Fruit fly (Drosophila melanogaster) whole organism, embryonic: ENCODE results near the gene CG46042.

Experiments
- Adf1 ChIP-seq: fragments of 200-800 bp; sonication (Bioruptor generic); IDR thresholded peaks from 2 replicates; pipeline ENCODE4 v1.3.6; 2022; ENCODE audit warnings: missing biosample characterization, missing genetic modification characterization
- CG11723 ChIP-seq: fragments of 200-800 bp; sonication (Bioruptor generic); optimal IDR thresholded peaks from 2 replicates; lab custom pipeline; 2017; ENCODE audit warnings: missing biosample characterization, mild to moderate bottlenecking, missing genetic modification characterization
- CG12236 ChIP-seq: fragments of 200-800 bp; sonication (Bioruptor generic); optimal IDR thresholded peaks from 2 replicates; lab custom pipeline; 2016; ENCODE audit warnings: missing biosample characterization, missing genetic modification characterization
- CG12659 ChIP-seq: fragments of 200-800 bp; sonication (Bioruptor generic); optimal IDR thresholded peaks from 3 replicates; lab custom pipeline; 2017; ENCODE audit warnings: mild to moderate bottlenecking, missing biosample characterization, missing genetic modification reagents, missing genetic modification characterization
- CG12769 ChIP-seq: fragments of 200-800 bp; sonication (Bioruptor generic); optimal IDR thresholded peaks from 2 replicates; lab custom pipeline; 2019; ENCODE audit warnings: missing biosample characterization, mild to moderate bottlenecking, missing genetic modification characterization, moderate library complexity
- CG13287 ChIP-seq: fragments of 200-800 bp; sonication (Bioruptor generic); IDR thresholded peaks from 2 replicates; pipeline ENCODE4 v1.3.6; 2022; ENCODE audit warnings: missing biosample characterization, missing genetic modification characterization; ENCODE audit not compliant: partially characterized antibody
- CG14710 ChIP-seq: fragments of 200-800 bp; sonication (Bioruptor generic); optimal IDR thresholded peaks from 3 replicates; lab custom pipeline; 2019; ENCODE audit warnings: missing biosample characterization, mild to moderate bottlenecking, missing genetic modification characterization, moderate library complexity
- CG14860 ChIP-seq: fragments of 200-800 bp; sonication (Bioruptor generic); IDR thresholded peaks from 3 replicates; pipeline ENCODE4 v1.3.6; 2022; ENCODE audit warnings: missing biosample characterization, missing genetic modification characterization; ENCODE audit not compliant: partially characterized antibody
- CG15073 ChIP-seq: fragments of 200-800 bp; sonication (Bioruptor generic); optimal IDR thresholded peaks from 2 replicates; lab custom pipeline; 2016; ENCODE audit warnings: missing biosample characterization, missing genetic modification characterization
- CG15514 ChIP-seq: fragments of 200-800 bp; sonication (Bioruptor generic); optimal IDR thresholded peaks from 3 replicates; lab custom pipeline; 2017; ENCODE audit warnings: missing biosample characterization, missing genetic modification characterization, mild to moderate bottlenecking, moderate library complexity, missing genetic modification reagents
- CG16863 ChIP-seq: fragments of 200-800 bp; sonication (Bioruptor generic); optimal IDR thresholded peaks from 3 replicates; lab custom pipeline; 2016; ENCODE audit warnings: missing biosample characterization, missing genetic modification characterization
- CG34376 ChIP-seq: fragments of 200-800 bp; sonication (Bioruptor generic); optimal IDR thresholded peaks from 2 replicates; lab custom pipeline; 2018; ENCODE audit warnings: missing biosample characterization, mild to moderate bottlenecking, missing genetic modification characterization
- CG6654 ChIP-seq: fragments of 200-800 bp; sonication (Bioruptor generic); optimal IDR thresholded peaks from 2 replicates; lab custom pipeline; 2017; ENCODE audit warnings: missing biosample characterization, mild to moderate bottlenecking, missing genetic modification characterization
- CG8281 ChIP-seq: fragments of 200-800 bp; sonication (Bioruptor generic); optimal IDR thresholded peaks from 2 replicates; lab custom pipeline; 2018; ENCODE audit warnings: missing biosample characterization, mild to moderate bottlenecking, missing genetic modification characterization, moderate library complexity
- CG8290 ChIP-seq, 3 experiments: fragments of 200-800 bp; sonication (Bioruptor generic); optimal IDR thresholded peaks; 2 replicates each; lab custom pipeline; 2016 to 2019; ENCODE audit warnings: missing biosample characterization in 3 of 3, missing genetic modification characterization in 3 of 3, mild to moderate bottlenecking in 2 of 3, moderate library complexity in 1 of 3
- CG8388 ChIP-seq: fragments of 200-800 bp; sonication (Bioruptor generic); optimal IDR thresholded peaks from 2 replicates; lab custom pipeline; 2019; ENCODE audit warnings: missing biosample characterization, mild to moderate bottlenecking, missing genetic modification characterization, moderate library complexity
- CG9609 ChIP-seq: fragments of 200-800 bp; sonication (Bioruptor generic); optimal IDR thresholded peaks from 3 replicates; lab custom pipeline; 2016; ENCODE audit warnings: missing biosample characterization, missing genetic modification characterization
- Dref ChIP-seq: fragments of 200-800 bp; sonication (Bioruptor generic); IDR thresholded peaks from 2 replicates; pipeline ENCODE4 v1.3.6; 2022; ENCODE audit warnings: missing biosample characterization, missing genetic modification characterization
- Fer1 ChIP-seq: fragments of 200-800 bp; sonication (Bioruptor generic); optimal IDR thresholded peaks from 2 replicates; lab custom pipeline; 2017; ENCODE audit warnings: missing biosample characterization, mild to moderate bottlenecking, missing genetic modification characterization
- HHEX ChIP-seq: fragments of 200-800 bp; sonication (Bioruptor generic); optimal IDR thresholded peaks from 3 replicates; lab custom pipeline; 2017; ENCODE audit warnings: missing biosample characterization, mild to moderate bottlenecking, missing genetic modification characterization, missing genetic modification reagents
- Hmx ChIP-seq: fragments of 200-800 bp; sonication (Bioruptor generic); optimal IDR thresholded peaks from 2 replicates; lab custom pipeline; 2016; ENCODE audit warnings: missing biosample characterization, missing genetic modification characterization
- Hr3 ChIP-seq: fragments of 200-800 bp; sonication (Bioruptor generic); optimal IDR thresholded peaks from 3 replicates; lab custom pipeline; 2016; ENCODE audit warnings: missing biosample characterization, missing genetic modification characterization
- Kr ChIP-seq: fragments of 200-800 bp; sonication (Bioruptor generic); optimal IDR thresholded peaks from 2 replicates; lab custom pipeline; 2017; ENCODE audit warnings: missing biosample characterization, mild to moderate bottlenecking, missing genetic modification characterization
- Pdp1 ChIP-seq, 2 experiments: fragments of 200-800 bp; sonication (Bioruptor generic); optimal IDR thresholded peaks; 3 replicates each; lab custom pipeline; 2016; ENCODE audit warnings: missing biosample characterization in 2 of 2, missing genetic modification characterization in 2 of 2, mild to moderate bottlenecking in 1 of 2, moderate library complexity in 1 of 2
- Taf1 ChIP-seq: fragments of 200-800 bp; sonication (Bioruptor generic); IDR thresholded peaks from 2 replicates; pipeline ENCODE4 v1.3.6; 2022; ENCODE audit warnings: missing biosample characterization, missing genetic modification characterization
- Tbp ChIP-seq: fragments of >200 bp; optimal IDR thresholded peaks from 2 replicates; lab custom pipeline; 2018; ENCODE audit warnings: missing biosample characterization, missing genetic modification characterization
- ab ChIP-seq: fragments of 200-800 bp; sonication (Bioruptor generic); optimal IDR thresholded peaks from 2 replicates; lab custom pipeline; 2016; ENCODE audit warnings: missing biosample characterization, missing genetic modification characterization
- al ChIP-seq: fragments of 200-800 bp; sonication (Bioruptor generic); IDR thresholded peaks from 2 replicates; pipeline ENCODE4 v1.3.6; 2022; ENCODE audit warnings: missing biosample characterization, missing genetic modification characterization
- bowl ChIP-seq: fragments of 200-800 bp; sonication (Bioruptor generic); IDR thresholded peaks from 2 replicates; pipeline ENCODE4 v1.3.6; 2022; ENCODE audit warnings: missing biosample characterization, missing genetic modification characterization
- chinmo ChIP-seq: fragments of 200-800 bp; sonication (Bioruptor generic); IDR thresholded peaks from 4 replicates; pipeline ENCODE4 v1.3.6; 2022; ENCODE audit warnings: missing biosample characterization, missing genetic modification characterization; ENCODE audit not compliant: partially characterized antibody
- crc ChIP-seq: fragments of 200-800 bp; sonication (Bioruptor generic); optimal IDR thresholded peaks from 2 replicates; lab custom pipeline; 2016; ENCODE audit warnings: missing biosample characterization, missing genetic modification characterization
- cwo ChIP-seq: fragments of 200-800 bp; sonication (Bioruptor generic); optimal IDR thresholded peaks from 3 replicates; lab custom pipeline; 2017; ENCODE audit warnings: missing biosample characterization, missing genetic modification characterization, mild to moderate bottlenecking, moderate library complexity, missing genetic modification reagents
- danr ChIP-seq: fragments of 200-800 bp; sonication (Bioruptor generic); IDR thresholded peaks from 2 replicates; pipeline ENCODE4 v1.3.6; 2022; ENCODE audit warnings: missing biosample characterization, missing genetic modification characterization
- disco-r ChIP-seq: fragments of 200-800 bp; sonication (Bioruptor generic); optimal IDR thresholded peaks from 2 replicates; lab custom pipeline; 2016; ENCODE audit warnings: missing biosample characterization, missing genetic modification characterization
- dm ChIP-seq: fragments of 200-800 bp; sonication (Bioruptor generic); optimal IDR thresholded peaks from 3 replicates; lab custom pipeline; 2016; ENCODE audit warnings: missing biosample characterization, missing genetic modification characterization
- dysf ChIP-seq: fragments of 200-800 bp; sonication (Bioruptor generic); IDR thresholded peaks from 3 replicates; pipeline ENCODE4 v1.3.6; 2022; ENCODE audit warnings: missing biosample characterization, missing genetic modification characterization
- eve ChIP-seq, 2 experiments: fragments of >200 bp; optimal IDR thresholded peaks; 2 replicates each; lab custom pipeline; 2017; ENCODE audit warnings: missing biosample characterization in 2 of 2, missing genetic modification characterization in 2 of 2
- ewg ChIP-seq: fragments of 200-800 bp; sonication (Bioruptor generic); optimal IDR thresholded peaks from 3 replicates; lab custom pipeline; 2017; ENCODE audit warnings: mild to moderate bottlenecking, missing biosample characterization, missing genetic modification reagents, missing genetic modification characterization
- fd102C ChIP-seq: fragments of 200-800 bp; sonication (Bioruptor generic); optimal IDR thresholded peaks from 2 replicates; lab custom pipeline; 2018; ENCODE audit warnings: missing biosample characterization, mild to moderate bottlenecking, missing genetic modification characterization, moderate library complexity
- grn ChIP-seq: fragments of 200-800 bp; sonication (Bioruptor generic); optimal IDR thresholded peaks from 3 replicates; lab custom pipeline; 2017; ENCODE audit warnings: missing biosample characterization, missing genetic modification characterization
- knrl ChIP-seq: fragments of 200-800 bp; sonication (Bioruptor generic); IDR thresholded peaks from 3 replicates; pipeline ENCODE4 v1.3.6; 2022; ENCODE audit warnings: missing biosample characterization, missing genetic modification characterization; ENCODE audit not compliant: partially characterized antibody
- luna ChIP-seq: fragments of 200-800 bp; sonication (Bioruptor generic); optimal IDR thresholded peaks from 2 replicates; lab custom pipeline; 2016; ENCODE audit warnings: missing biosample characterization, missing genetic modification characterization
- onecut ChIP-seq: fragments of 200-800 bp; sonication (Bioruptor generic); IDR thresholded peaks from 2 replicates; pipeline ENCODE4 v1.3.6; 2022; ENCODE audit warnings: missing biosample characterization, missing genetic modification characterization
- p53 ChIP-seq: fragments of 200-800 bp; sonication (Bioruptor generic); optimal IDR thresholded peaks from 2 replicates; lab custom pipeline; 2016; ENCODE audit warnings: missing biosample characterization, missing genetic modification characterization
- pb ChIP-seq: fragments of 200-800 bp; sonication (Bioruptor generic); optimal IDR thresholded peaks from 3 replicates; lab custom pipeline; 2016; ENCODE audit warnings: missing biosample characterization, missing genetic modification characterization
- sc ChIP-seq, 3 experiments: fragments of >200 bp in 2 of 3; fragments of 200-800 bp in 1 of 3; sonication (Bioruptor generic) in 1 of 3; optimal IDR thresholded peaks; 2 replicates in 2 of 3; 3 replicates in 1 of 3; lab custom pipeline; 2017; ENCODE audit warnings: mild to moderate bottlenecking in 1 of 3, missing biosample characterization in 1 of 3, missing genetic modification characterization in 1 of 3, missing genetic modification reagents in 1 of 3
- scrt ChIP-seq: fragments of 200-800 bp; sonication (Bioruptor generic); optimal IDR thresholded peaks from 2 replicates; lab custom pipeline; 2018; ENCODE audit warnings: missing biosample characterization, mild to moderate bottlenecking, missing genetic modification characterization, moderate library complexity
- sob ChIP-seq: fragments of 200-800 bp; sonication (Bioruptor generic); IDR thresholded peaks from 2 replicates; pipeline ENCODE4 v1.3.6; 2022; ENCODE audit warnings: missing biosample characterization, missing genetic modification characterization
- tx ChIP-seq: fragments of 200-800 bp; sonication (Bioruptor generic); optimal IDR thresholded peaks from 2 replicates; lab custom pipeline; 2016; ENCODE audit warnings: missing biosample characterization, missing genetic modification characterization

Gene CG46042

DNA sequence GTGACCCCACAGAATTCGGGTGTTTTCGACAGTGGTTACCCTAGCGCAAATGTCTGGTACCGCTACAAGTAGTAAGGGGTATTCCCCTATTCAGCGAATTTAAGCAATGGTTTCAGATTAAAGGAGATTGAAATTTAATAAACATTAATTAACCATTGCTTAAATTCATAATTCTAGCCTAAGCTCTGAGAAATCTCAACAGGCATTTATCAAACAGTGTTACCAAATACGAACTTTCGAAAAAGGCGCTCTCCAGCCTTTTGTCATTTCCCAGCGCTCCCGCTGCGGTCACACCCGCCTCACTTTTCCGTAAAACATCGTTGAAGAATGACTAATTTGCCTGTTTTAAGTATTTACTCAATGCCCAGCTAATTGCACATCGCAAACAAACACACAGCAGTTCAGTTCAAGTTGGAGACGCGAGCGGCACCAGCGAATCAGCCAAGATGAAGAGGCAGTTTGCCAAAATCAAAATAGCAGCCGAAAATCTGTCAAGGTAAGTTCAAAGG is 37.3 kb downstream of the CG46042 start, which contains the start of the genes Surf6 and RhoGAP92B (continued):
- TF ChIP-seq Fer1, result peak; percentile 79
- peak; percentile 55 for TF ChIP-seq p53 (GFP tag; lab: Kevin White, UChicago)
- no peak for TF ChIP-seq CG15073 (GFP tag; lab: Kevin White, UChicago)
- 0 out of 4 replicates have a peak, but pooled peaks have one; percentile 43 for TF ChIP-seq chinmo
- peak; percentile 40 for TF ChIP-seq ewg (GFP tag; lab: Kevin White, UChicago)
- TF ChIP-seq CG8281 (tag; lab: Kevin White, UChicago), result no peak
- TF ChIP-seq fd102C (GFP tag; lab: Kevin White, UChicago), result no peak
- no peak for TF ChIP-seq Hmx (GFP tag; lab: Kevin White, UChicago)
- no peak for TF ChIP-seq bowl (GFP tag; lab: Robert Waterston, UW)
- TF ChIP-seq al (GFP tag; lab: Robert Waterston, UW), result no peak
- TF ChIP-seq scrt (GFP tag; lab: Kevin White, UChicago), result peak; percentile 56
- TF ChIP-seq crc, result peak; percentile 22
- TF ChIP-seq CG16863 (GFP tag; lab: Kevin White, UChicago), result peak; percentile 40
- TF ChIP-seq onecut, result no peak
- TF ChIP-seq Tbp (GFP tag; lab: Kevin White, UChicago), result peak; percentile 10
- TF ChIP-seq eve (GFP tag; optimal IDR thresholded peaks at IDR 0.05; lab: Kevin White, UChicago), result no peak
- peak; percentile 82 for TF ChIP-seq CG34376 (GFP tag; lab: Kevin White, UChicago)
- peak; percentile 54 for TF ChIP-seq CG9609 (GFP tag; lab: Kevin White, UChicago)
- peak; percentile 100 for TF ChIP-seq CG14710 (tag; lab: Kevin White, UChicago)
- peak; percentile 38 for TF ChIP-seq disco-r (GFP tag; lab: Kevin White, UChicago)
- peak; percentile 45 to 61 for TF ChIP-seq Pdp1 (GFP tag; optimal IDR thresholded peaks at IDR 0.05; lab: Kevin White, UChicago)
- no peak for TF ChIP-seq CG6654 (GFP tag; lab: Kevin White, UChicago)
- peak; percentile 60 for TF ChIP-seq pb (GFP tag; lab: Kevin White, UChicago)
- TF ChIP-seq danr (GFP tag; lab: Robert Waterston, UW), result no peak
- no peak for TF ChIP-seq CG14860 (GFP tag; lab: Robert Waterston, UW)
- peak; percentile 20 for TF ChIP-seq CG11723 (GFP tag; lab: Kevin White, UChicago)
- TF ChIP-seq CG12769 (tag; lab: Kevin White, UChicago), result peak; percentile 22
- peak; percentile 85 for TF ChIP-seq CG15514
- TF ChIP-seq HHEX (GFP tag; lab: Kevin White, UChicago), result peak; percentile 58
- TF ChIP-seq dysf (GFP tag; lab: Robert Waterston, UW), result 0 out of 3 replicates have a peak, but pooled peaks have one; percentile 42
- TF ChIP-seq Adf1 (GFP tag; lab: Robert Waterston, UW), result peak; percentile 52
- peak; percentile 88 for TF ChIP-seq CG12659
- peak; percentile 34 for TF ChIP-seq CG8290 (GFP tag; optimal IDR thresholded peaks at IDR 0.05; lab: Kevin White, UChicago)
- TF ChIP-seq CG8290 (tag; optimal IDR thresholded peaks at IDR 0.05; lab: Kevin White, UChicago), result peak; percentile 31 to 64
- TF ChIP-seq CG12236 (GFP tag; lab: Kevin White, UChicago), result no peak
- peak; percentile 65 for TF ChIP-seq sob
- peak; percentile 32 for TF ChIP-seq luna
- TF ChIP-seq Kr, result no peak
- TF ChIP-seq ab, result no peak
- peak; percentile 96 for TF ChIP-seq dm
- TF ChIP-seq grn (GFP tag; lab: Kevin White, UChicago), result peak; percentile 5
- no peak for TF ChIP-seq CG8388 (GFP tag; lab: Kevin White, UChicago)
- no peak for TF ChIP-seq sc (optimal IDR thresholded peaks at IDR 0.05; lab: Kevin White, UChicago)
- peak; percentile 12 for TF ChIP-seq sc (GFP tag; optimal IDR thresholded peaks at IDR 0.05; lab: Kevin White, UChicago)
- peak; percentile 40 for TF ChIP-seq Hr3 (GFP tag; lab: Kevin White, UChicago)
- 0 out of 2 replicates have a peak, but pooled peaks have one; percentile 21 for TF ChIP-seq Dref (GFP tag; lab: Robert Waterston, UW)
- peak; percentile 42; the same call in 1 of the 2 replicates for TF ChIP-seq Taf1 (GFP tag; lab: Robert Waterston, UW)
- peak; percentile 62; the same call in 2 of the 3 replicates for TF ChIP-seq knrl
- TF ChIP-seq cwo (GFP tag; lab: Kevin White, UChicago), result peak; percentile 95
- TF ChIP-seq CG13287, result peak; percentile 78
- TF ChIP-seq tx (GFP tag; lab: Kevin White, UChicago), result peak; percentile 19
